Fruit fly (Drosophila melanogaster): ENCODE measurements around the gene Pcyt2.

Pcyt2 gene

dm6 chr3L:1578391-1578948 lies 25.2 kb downstream of the Pcyt2 start (continued):
- TF ChIP-seq Xbp1 (GFP tag; optimal IDR thresholded peaks at IDR 0.05) (peak; percentile 1), CG8924 (tag; optimal IDR thresholded peaks at IDR 0.05) (peak; percentile 7), CG10209 (GFP tag; optimal IDR thresholded peaks at IDR 0.05) (peak; percentile 15), CG12236 (GFP tag; optimal IDR thresholded peaks at IDR 0.05) (no peak), corto (GFP tag; optimal IDR thresholded peaks at IDR 0.05) (no peak), CG11504 (tag; optimal IDR thresholded peaks at IDR 0.05) (peak; percentile 63), eve (GFP tag; optimal IDR thresholded peaks at IDR 0.05) (peak in 1 of 2 experiments; percentile 61), Rfx (GFP tag; IDR thresholded peaks at IDR 0.05) (peak; percentile 49), pum (GFP tag; optimal IDR thresholded peaks at IDR 0.05) (peak; percentile 28), Chrac-16 (GFP tag; optimal IDR thresholded peaks at IDR 0.05) (peak; percentile 34), CG10654 (GFP tag; optimal IDR thresholded peaks at IDR 0.05) (peak; percentile 24), NK7.1 (GFP tag; optimal IDR thresholded peaks at IDR 0.05) (no peak), CG2116 (GFP tag; optimal IDR thresholded peaks at IDR 0.05) (peak; percentile 19), Sin3A (optimal IDR thresholded peaks at IDR 0.05) (no peak), CG12155 (GFP tag; optimal IDR thresholded peaks at IDR 0.05) (no peak), ranshi (GFP tag; IDR thresholded peaks at IDR 0.05) (peak; percentile 46), CG17568 (GFP tag; optimal IDR thresholded peaks at IDR 0.05) (peak; percentile 28), Awh (GFP tag; IDR thresholded peaks at IDR 0.05) (peak; percentile 59), nmo (GFP tag; optimal IDR thresholded peaks at IDR 0.05) (peak; percentile 4), kni (GFP tag; optimal IDR thresholded peaks at IDR 0.05) (no peak), prd (optimal IDR thresholded peaks at IDR 0.05) (no peak), prd (GFP tag; IDR thresholded peaks at IDR 0.05) (peak; percentile 58), Mrtf (GFP tag; IDR thresholded peaks at IDR 0.05) (0 out of 3 replicates have a peak, but pooled peaks have one; percentile 36), pros (GFP tag; optimal IDR thresholded peaks at IDR 0.05) (peak; percentile 11), CG18599 (GFP tag; optimal IDR thresholded peaks at IDR 0.05) (peak; percentile 57), Poxn (GFP tag; IDR thresholded peaks at IDR 0.05) (no peak), onecut (GFP tag; IDR thresholded peaks at IDR 0.05) (peak; percentile 25; the same call in 1 of the 2 replicates), ken (GFP tag; IDR thresholded peaks at IDR 0.05) (0 out of 3 replicates have a peak, but pooled peaks have one; percentile 38), CG14014 (GFP tag; IDR thresholded peaks at IDR 0.05) (peak; percentile 34; the same call in 1 of the 2 replicates), Asciz (GFP tag; optimal IDR thresholded peaks at IDR 0.05) (peak; percentile 64), CG7556 (GFP tag; optimal IDR thresholded peaks at IDR 0.05) (peak; percentile 19), GATAe (GFP tag; conservative IDR thresholded peaks at IDR 0.05) (no peak), toy (GFP tag; IDR thresholded peaks at IDR 0.05) (0 out of 2 replicates have a peak, but pooled peaks have one; percentile 6), CG13296 (GFP tag; optimal IDR thresholded peaks at IDR 0.05) (peak; percentile 2), CG1832 (GFP tag; optimal IDR thresholded peaks at IDR 0.05) (peak; percentile 54), CG1529 (GFP tag; optimal IDR thresholded peaks at IDR 0.05) (peak; percentile 3), CG5245 (GFP tag; optimal IDR thresholded peaks at IDR 0.05) (peak; percentile 39), CG33557 (GFP tag; optimal IDR thresholded peaks at IDR 0.05) (peak; percentile 30), row (GFP tag; IDR thresholded peaks at IDR 0.05) (peak; percentile 57; the same call in 2 of the 3 replicates), CG31224 (GFP tag; IDR thresholded peaks at IDR 0.05) (0 out of 2 replicates have a peak, but pooled peaks have one; percentile 7), ap (GFP tag; IDR thresholded peaks at IDR 0.05) (0 out of 2 replicates have a peak, but pooled peaks have one; percentile 24), CG2678 (tag; optimal IDR thresholded peaks at IDR 0.05) (peak; percentile 68), Aef1 (GFP tag; IDR thresholded peaks at IDR 0.05) (0 out of 3 replicates have a peak, but pooled peaks have one; percentile 33), HmgD (GFP tag; optimal IDR thresholded peaks at IDR 0.05) (no peak), Bteb2 (GFP tag; optimal IDR thresholded peaks at IDR 0.05) (no peak), Hand (GFP tag; optimal IDR thresholded peaks at IDR 0.05) (no peak), CTCF (GFP tag; optimal IDR thresholded peaks at IDR 0.05) (peak; percentile 47), CG1792 (GFP tag; optimal IDR thresholded peaks at IDR 0.05) (no peak), chif (GFP tag; optimal IDR thresholded peaks at IDR 0.05) (peak in 1 of 2 experiments; percentile 8), bsh (GFP tag; optimal IDR thresholded peaks at IDR 0.05) (peak in 1 of 2 experiments; percentile 58), gro (GFP tag; optimal IDR thresholded peaks at IDR 0.05) (no peak)

Measured in whole organism, embryonic.